Fruit fly (Drosophila melanogaster) whole organism, embryonic: ENCODE data around the gene kdn.

Source experiments
- Blimp-1 ChIP-seq: fragments of 200-800 bp; sonication (Bioruptor generic); optimal IDR thresholded peaks from 3 replicates; lab custom pipeline; 2018; ENCODE audit warnings: missing biosample characterization, missing genetic modification characterization, mild to moderate bottlenecking, moderate library complexity, missing genetic modification reagents
- CG11695 ChIP-seq: fragments of 200-800 bp; sonication (Bioruptor generic); IDR thresholded peaks from 3 replicates; pipeline ENCODE4 v1.3.6; 2022; ENCODE audit warnings: missing biosample characterization, missing genetic modification characterization
- CG11696 ChIP-seq: fragments of 200-800 bp; sonication (Bioruptor generic); IDR thresholded peaks from 2 replicates; pipeline ENCODE4 v1.3.6; 2022; ENCODE audit warnings: missing biosample characterization, missing genetic modification characterization
- CG1233 ChIP-seq: fragments of 200-800 bp; sonication (Bioruptor generic); optimal IDR thresholded peaks from 4 replicates; lab custom pipeline; 2018; ENCODE audit warnings: missing biosample characterization, mild to moderate bottlenecking, missing genetic modification characterization
- CG14014 ChIP-seq: fragments of 200-800 bp; sonication (Bioruptor generic); IDR thresholded peaks from 2 replicates; pipeline ENCODE4 v1.3.6; 2022; ENCODE audit warnings: missing biosample characterization, missing genetic modification characterization
- CG15479 ChIP-seq: fragments of 200-800 bp; sonication (Bioruptor generic); optimal IDR thresholded peaks from 3 replicates; lab custom pipeline; 2019; ENCODE audit warnings: missing biosample characterization, mild to moderate bottlenecking, missing genetic modification characterization, moderate library complexity
- CG15514 ChIP-seq: fragments of 200-800 bp; sonication (Bioruptor generic); optimal IDR thresholded peaks from 3 replicates; lab custom pipeline; 2017; ENCODE audit warnings: missing biosample characterization, missing genetic modification characterization, mild to moderate bottlenecking, moderate library complexity, missing genetic modification reagents
- CG1647 ChIP-seq: fragments of 200-800 bp; sonication (Bioruptor generic); optimal IDR thresholded peaks from 3 replicates; lab custom pipeline; 2016; ENCODE audit warnings: missing biosample characterization, missing genetic modification characterization
- CG2129 ChIP-seq: fragments of 200-800 bp; sonication (Bioruptor generic); IDR thresholded peaks from 2 replicates; pipeline ENCODE4 v1.3.6; 2022; ENCODE audit warnings: missing biosample characterization, missing genetic modification characterization; ENCODE audit not compliant: partially characterized antibody
- CG31388 ChIP-seq: fragments of 200-800 bp; sonication (Bioruptor generic); optimal IDR thresholded peaks from 2 replicates; lab custom pipeline; 2016; ENCODE audit warnings: missing biosample characterization, missing genetic modification characterization
- CG33213 ChIP-seq: fragments of 200-800 bp; sonication (Bioruptor generic); optimal IDR thresholded peaks from 3 replicates; lab custom pipeline; 2016; ENCODE audit warnings: missing biosample characterization, missing genetic modification characterization
- CG4328 ChIP-seq: fragments of 200-800 bp; sonication (Bioruptor generic); optimal IDR thresholded peaks from 3 replicates; lab custom pipeline; 2017; ENCODE audit warnings: missing biosample characterization, missing genetic modification reagents, missing genetic modification characterization
- CG4707 ChIP-seq: fragments of 200-800 bp; sonication (Bioruptor generic); optimal IDR thresholded peaks from 2 replicates; lab custom pipeline; 2018; ENCODE audit warnings: missing biosample characterization, mild to moderate bottlenecking, missing genetic modification characterization, moderate library complexity
- CG7372 ChIP-seq: fragments of 200-800 bp; sonication (Bioruptor generic); IDR thresholded peaks from 2 replicates; pipeline ENCODE4 v1.3.6; 2022; ENCODE audit warnings: missing biosample characterization, missing genetic modification characterization
- CG7745 ChIP-seq: fragments of 200-800 bp; sonication (Bioruptor generic); optimal IDR thresholded peaks from 2 replicates; lab custom pipeline; 2018; ENCODE audit warnings: missing biosample characterization, mild to moderate bottlenecking, missing genetic modification characterization, moderate library complexity
- CG8089 ChIP-seq: fragments of 200-800 bp; sonication (Bioruptor generic); optimal IDR thresholded peaks from 3 replicates; lab custom pipeline; 2016; ENCODE audit warnings: missing biosample characterization, missing genetic modification characterization
- CG8281 ChIP-seq: fragments of 200-800 bp; sonication (Bioruptor generic); optimal IDR thresholded peaks from 2 replicates; lab custom pipeline; 2018; ENCODE audit warnings: missing biosample characterization, mild to moderate bottlenecking, missing genetic modification characterization, moderate library complexity
- CG8290 ChIP-seq, 3 experiments: fragments of 200-800 bp; sonication (Bioruptor generic); optimal IDR thresholded peaks; 2 replicates each; lab custom pipeline; 2016 to 2019; ENCODE audit warnings: missing biosample characterization in 3 of 3, missing genetic modification characterization in 3 of 3, mild to moderate bottlenecking in 2 of 3, moderate library complexity in 1 of 3
- CG9797 ChIP-seq: fragments of 200-800 bp; sonication (Bioruptor generic); optimal IDR thresholded peaks from 3 replicates; lab custom pipeline; 2018; ENCODE audit warnings: missing biosample characterization, mild to moderate bottlenecking, missing genetic modification characterization
- CHES-1-like ChIP-seq: fragments of 200-800 bp; sonication (Bioruptor generic); optimal IDR thresholded peaks from 2 replicates; lab custom pipeline; 2016; ENCODE audit warnings: missing biosample characterization, missing genetic modification characterization
- CrebB ChIP-seq: fragments of 200-800 bp; sonication (Bioruptor generic); optimal IDR thresholded peaks from 3 replicates; lab custom pipeline; 2018; ENCODE audit warnings: missing biosample characterization, mild to moderate bottlenecking, missing genetic modification characterization
- Dip3 ChIP-seq: fragments of 200-800 bp; sonication (Bioruptor generic); optimal IDR thresholded peaks from 3 replicates; lab custom pipeline; 2016; ENCODE audit warnings: missing biosample characterization, missing genetic modification characterization
- Dref ChIP-seq: fragments of 200-800 bp; sonication (Bioruptor generic); IDR thresholded peaks from 2 replicates; pipeline ENCODE4 v1.3.6; 2022; ENCODE audit warnings: missing biosample characterization, missing genetic modification characterization
- H15 ChIP-seq: fragments of 200-800 bp; sonication (Bioruptor generic); IDR thresholded peaks from 3 replicates; pipeline ENCODE4 v1.3.6; 2022; ENCODE audit warnings: missing biosample characterization, missing genetic modification characterization
- Hr39 ChIP-seq: fragments of >200 bp; optimal IDR thresholded peaks from 2 replicates; lab custom pipeline; 2017
- Jarid2 ChIP-seq: fragments of 200-800 bp; sonication (Bioruptor generic); optimal IDR thresholded peaks from 3 replicates; lab custom pipeline; 2017; ENCODE audit warnings: mild to moderate bottlenecking, missing biosample characterization, missing genetic modification reagents, missing genetic modification characterization
- Nf-YC ChIP-seq: fragments of 200-800 bp; optimal IDR thresholded peaks from 3 replicates; lab custom pipeline; 2019; ENCODE audit warnings: missing biosample characterization, mild to moderate bottlenecking, missing genetic modification characterization, moderate library complexity
- PHDP ChIP-seq: fragments of 200-800 bp; sonication (Bioruptor generic); optimal IDR thresholded peaks from 3 replicates; lab custom pipeline; 2018; ENCODE audit warnings: missing biosample characterization, mild to moderate bottlenecking, missing genetic modification characterization, moderate library complexity
- Sry-δ ChIP-seq: fragments of 200-800 bp; sonication (Bioruptor generic); optimal IDR thresholded peaks from 2 replicates; lab custom pipeline; 2016; ENCODE audit warnings: missing biosample characterization, missing genetic modification characterization
- abd-A ChIP-seq: fragments of 200-800 bp; sonication (Bioruptor generic); optimal IDR thresholded peaks from 3 replicates; lab custom pipeline; 2019; ENCODE audit warnings: missing biosample characterization, mild to moderate bottlenecking, missing genetic modification characterization, moderate library complexity
- al ChIP-seq: fragments of 200-800 bp; sonication (Bioruptor generic); IDR thresholded peaks from 2 replicates; pipeline ENCODE4 v1.3.6; 2022; ENCODE audit warnings: missing biosample characterization, missing genetic modification characterization
- bbx ChIP-seq: fragments of 200-800 bp; sonication (Bioruptor generic); IDR thresholded peaks from 2 replicates; pipeline ENCODE4 v1.3.6; 2022; ENCODE audit warnings: missing biosample characterization, missing genetic modification characterization; ENCODE audit not compliant: partially characterized antibody
- bsh ChIP-seq, 2 experiments: fragments of 200-800 bp; sonication (Bioruptor generic); optimal IDR thresholded peaks; 2 replicates each; lab custom pipeline; 2017 to 2018; ENCODE audit warnings: mild to moderate bottlenecking in 2 of 2, missing biosample characterization in 2 of 2, missing genetic modification characterization in 2 of 2, moderate library complexity in 1 of 2
- cas ChIP-seq: fragments of 200-800 bp; sonication (Bioruptor generic); IDR thresholded peaks from 2 replicates; pipeline ENCODE4 v1.3.6; 2022; ENCODE audit warnings: missing biosample characterization, missing genetic modification characterization
- dm ChIP-seq: fragments of 200-800 bp; sonication (Bioruptor generic); optimal IDR thresholded peaks from 3 replicates; lab custom pipeline; 2016; ENCODE audit warnings: missing biosample characterization, missing genetic modification characterization
- fd3F ChIP-seq: fragments of 200-800 bp; sonication (Bioruptor generic); optimal IDR thresholded peaks from 2 replicates; lab custom pipeline; 2018; ENCODE audit warnings: missing biosample characterization, mild to moderate bottlenecking, missing genetic modification characterization, moderate library complexity
- gem ChIP-seq: fragments of 200-800 bp; sonication (Bioruptor generic); optimal IDR thresholded peaks from 2 replicates; lab custom pipeline; 2019; ENCODE audit warnings: missing biosample characterization, mild to moderate bottlenecking, missing genetic modification characterization, moderate library complexity
- gro ChIP-seq: fragments of 200-800 bp; sonication (Bioruptor generic); optimal IDR thresholded peaks from 2 replicates; lab custom pipeline; 2016; ENCODE audit warnings: missing biosample characterization, missing genetic modification characterization
- jing ChIP-seq: fragments of 200-800 bp; sonication (Bioruptor generic); optimal IDR thresholded peaks from 2 replicates; lab custom pipeline; 2018; ENCODE audit warnings: missing biosample characterization, mild to moderate bottlenecking, missing genetic modification characterization
- kah ChIP-seq: fragments of 200-800 bp; sonication (Bioruptor generic); optimal IDR thresholded peaks from 2 replicates; lab custom pipeline; 2018; ENCODE audit warnings: missing biosample characterization, mild to moderate bottlenecking, missing genetic modification characterization
- kni ChIP-seq: fragments of 200-800 bp; sonication (Bioruptor generic); optimal IDR thresholded peaks from 3 replicates; lab custom pipeline; 2017; ENCODE audit warnings: mild to moderate bottlenecking, missing biosample characterization, missing genetic modification reagents, missing genetic modification characterization
- lab ChIP-seq: fragments of 200-800 bp; sonication (Bioruptor generic); optimal IDR thresholded peaks from 3 replicates; lab custom pipeline; 2017; ENCODE audit warnings: missing biosample characterization, missing genetic modification characterization, mild to moderate bottlenecking, moderate library complexity, missing genetic modification reagents
- pb ChIP-seq: fragments of 200-800 bp; sonication (Bioruptor generic); optimal IDR thresholded peaks from 3 replicates; lab custom pipeline; 2016; ENCODE audit warnings: missing biosample characterization, missing genetic modification characterization
- ranshi ChIP-seq: fragments of 200-800 bp; sonication (Bioruptor generic); IDR thresholded peaks from 2 replicates; pipeline ENCODE4 v1.3.6; 2022; ENCODE audit warnings: missing biosample characterization, missing genetic modification characterization
- rib ChIP-seq: fragments of 200-800 bp; sonication (Bioruptor generic); IDR thresholded peaks from 2 replicates; pipeline ENCODE4 v1.3.6; 2022; ENCODE audit warnings: missing biosample characterization, missing genetic modification characterization
- sd ChIP-seq: fragments of 200-800 bp; sonication (Bioruptor generic); optimal IDR thresholded peaks from 3 replicates; lab custom pipeline; 2018; ENCODE audit warnings: missing biosample characterization, mild to moderate bottlenecking, missing genetic modification characterization, moderate library complexity
- slp2 ChIP-seq: fragments of 200-800 bp; sonication (Bioruptor generic); optimal IDR thresholded peaks from 2 replicates; lab custom pipeline; 2016; ENCODE audit warnings: missing biosample characterization, missing genetic modification characterization
- sr ChIP-seq: fragments of 200-800 bp; sonication (Bioruptor generic); IDR thresholded peaks from 3 replicates; pipeline ENCODE4 v1.3.6; 2022; ENCODE audit warnings: missing biosample characterization, missing genetic modification characterization
- tup ChIP-seq: fragments of 200-800 bp; sonication (Bioruptor generic); optimal IDR thresholded peaks from 2 replicates; lab custom pipeline; 2016; ENCODE audit warnings: missing biosample characterization, mild to moderate bottlenecking, missing genetic modification characterization, moderate library complexity
- z ChIP-seq: fragments of 200-800 bp; sonication (Bioruptor generic); IDR thresholded peaks from 3 replicates; pipeline ENCODE4 v1.3.6; 2022; ENCODE audit warnings: missing biosample characterization, missing genetic modification characterization

Gene kdn

dm6 chrX:6353613-6353986 lies 3.2 kb downstream of the kdn start (continued):
- TF ChIP-seq Hr39 (lab: Kevin White, UChicago) (no peak), rib (peak; percentile 64; the same call in 1 of the 2 replicates), Blimp-1 (peak; percentile 86), dm (no peak), tup (peak; percentile 13), abd-A (tag; lab: Kevin White, UChicago) (peak; percentile 61), bbx (GFP tag; lab: Robert Waterston, UW) (no peak), kah (GFP tag; lab: Kevin White, UChicago) (peak; percentile 71), CG7745 (tag; lab: Kevin White, UChicago) (no peak), Jarid2 (peak; percentile 65), sr (GFP tag; lab: Robert Waterston, UW) (0 out of 3 replicates have a peak, but pooled peaks have one; percentile 8), pb (no peak), CG4328 (GFP tag; lab: Kevin White, UChicago) (peak; percentile 90), CG15479 (GFP tag; lab: Kevin White, UChicago) (no peak), kni (GFP tag; lab: Kevin White, UChicago) (peak; percentile 54), Nf-YC (peak; percentile 83), lab (GFP tag; lab: Kevin White, UChicago) (peak; percentile 91), H15 (GFP tag; lab: Robert Waterston, UW) (peak; percentile 68), CG15514 (GFP tag; lab: Kevin White, UChicago) (peak; percentile 67), CG2129 (no peak), Dip3 (GFP tag; lab: Kevin White, UChicago) (peak; percentile 13), CHES-1-like (GFP tag; lab: Kevin White, UChicago) (no peak), PHDP (tag; lab: Kevin White, UChicago) (peak; percentile 90), CrebB (tag; lab: Kevin White, UChicago) (peak; percentile 73), cas (GFP tag; lab: Robert Waterston, UW) (0 out of 2 replicates have a peak, but pooled peaks have one; percentile 75), bsh (GFP tag; optimal IDR thresholded peaks at IDR 0.05; lab: Kevin White, UChicago) (peak in 1 of 2 experiments; percentile 91), sd (tag; lab: Kevin White, UChicago) (peak; percentile 78), CG8290 (GFP tag; optimal IDR thresholded peaks at IDR 0.05; lab: Kevin White, UChicago) (peak; percentile 76), CG8290 (tag; optimal IDR thresholded peaks at IDR 0.05; lab: Kevin White, UChicago) (peak in 1 of 2 experiments; percentile 57), jing (peak; percentile 35), CG8281 (tag; lab: Kevin White, UChicago) (peak; percentile 76), fd3F (GFP tag; lab: Kevin White, UChicago) (peak; percentile 69), CG33213 (GFP tag; lab: Kevin White, UChicago) (no peak), CG11696 (peak; percentile 63), CG7372 (GFP tag; lab: Robert Waterston, UW) (peak; percentile 75), z (GFP tag; lab: Robert Waterston, UW) (0 out of 3 replicates have a peak, but pooled peaks have one; percentile 25), Sry-δ (GFP tag; lab: Kevin White, UChicago) (no peak), CG31388 (peak; percentile 53), ranshi (GFP tag; lab: Robert Waterston, UW) (peak; percentile 61), CG11695 (GFP tag; lab: Robert Waterston, UW) (peak; percentile 86), gem (tag; lab: Kevin White, UChicago) (peak; percentile 95), CG9797 (GFP tag; lab: Kevin White, UChicago) (no peak), CG1233 (GFP tag; lab: Kevin White, UChicago) (peak; percentile 75), al (GFP tag; lab: Robert Waterston, UW) (peak; percentile 65), Dref (no peak), slp2 (no peak), gro (GFP tag; lab: Kevin White, UChicago) (no peak), CG14014 (peak; percentile 83), CG4707 (GFP tag; lab: Kevin White, UChicago) (peak; percentile 64), CG1647 (no peak), CG8089 (GFP tag; lab: Kevin White, UChicago) (peak; percentile 7)
